Fruit fly (Drosophila melanogaster): ENCODE data around the gene CG14182.

DNA sequence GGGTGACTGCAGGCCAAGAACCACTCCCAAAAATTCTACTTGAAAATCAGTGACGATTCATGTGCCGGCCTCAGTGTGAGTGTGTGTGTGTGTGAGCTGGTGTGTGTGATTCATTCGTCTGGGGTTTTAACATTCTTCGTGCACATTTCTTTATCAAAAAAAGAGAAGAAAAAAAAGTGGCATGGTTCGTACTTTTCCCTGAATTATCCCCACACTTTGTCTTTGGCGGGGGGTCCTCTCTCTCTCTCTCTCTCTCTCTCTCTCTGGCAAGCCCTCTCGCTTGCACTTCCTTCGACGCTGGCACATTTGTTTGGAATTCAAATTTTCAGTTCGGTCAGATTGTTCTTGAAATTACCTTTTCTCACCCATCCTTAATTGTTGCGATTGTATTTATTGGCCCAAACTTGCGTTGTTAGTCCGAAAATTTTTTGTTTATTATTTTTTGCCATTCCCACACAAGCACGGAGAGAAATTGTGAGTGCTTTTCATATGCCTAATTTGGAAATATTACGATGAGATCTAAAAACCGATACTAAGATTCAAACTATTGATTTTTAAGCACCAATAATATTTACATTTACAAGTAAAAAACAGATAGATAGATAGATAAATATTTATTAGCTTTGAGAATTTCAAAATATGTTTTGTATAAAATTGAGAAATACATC lies 50.4 kb downstream of the CG14182 start:
- no peak for TF ChIP-seq pan (optimal IDR thresholded peaks at IDR 0.05)
- TF ChIP-seq psq (GFP tag; optimal IDR thresholded peaks at IDR 0.05) = peak; percentile 23
- TF ChIP-seq Hnf4 (GFP tag; optimal IDR thresholded peaks at IDR 0.05) = no peak
- TF ChIP-seq Abd-B (GFP tag; optimal IDR thresholded peaks at IDR 0.05) = no peak
- no peak for TF ChIP-seq brk (GFP tag; optimal IDR thresholded peaks at IDR 0.05)

Measured in whole organism, wandering third instar larva.